Fruit fly (Drosophila melanogaster) whole organism, wandering third instar larva: ENCODE results near the gene ro.
A peak's percentile ranks its signal among the peaks of the same experiment; 100 is the strongest.

Experiments used
- Abd-B ChIP-seq: fragments of >200 bp; optimal IDR thresholded peaks from 2 replicates; lab custom pipeline; 2017; ENCODE audit warnings: missing biosample characterization, missing genetic modification characterization
- CG32264 ChIP-seq: fragments of 200-800 bp; sonication (Bioruptor generic); optimal IDR thresholded peaks from 2 replicates; lab custom pipeline; 2016; ENCODE audit warnings: missing biosample characterization, missing genetic modification characterization
- CG9705 ChIP-seq: fragments of 200-800 bp; sonication (Bioruptor generic); optimal IDR thresholded peaks from 2 replicates; lab custom pipeline; 2018; ENCODE audit warnings: missing biosample characterization, mild to moderate bottlenecking, missing genetic modification characterization
- CrebA ChIP-seq: fragments of 200-800 bp; sonication (Bioruptor generic); optimal IDR thresholded peaks from 2 replicates; lab custom pipeline; 2016; ENCODE audit warnings: missing biosample characterization, mild to moderate bottlenecking, missing genetic modification characterization, borderline replicate concordance
- Dfd ChIP-seq: fragments of >200 bp; optimal IDR thresholded peaks from 2 replicates; lab custom pipeline; 2017; ENCODE audit warnings: missing biosample characterization, missing genetic modification characterization
- Dif ChIP-seq: fragments of 200-275, 200-300 bp; sonication (Bioruptor generic); optimal IDR thresholded peaks from 2 replicates; lab custom pipeline; 2018; ENCODE audit warnings: missing biosample characterization, missing genetic modification characterization; ENCODE audit not compliant: partially characterized antibody
- GATAd ChIP-seq: sonication (Bioruptor generic); optimal IDR thresholded peaks from 2 replicates; lab custom pipeline; 2016; ENCODE audit warnings: missing biosample characterization, missing genetic modification characterization
- HLH106 ChIP-seq: fragments of 200-800 bp; optimal IDR thresholded peaks from 3 replicates; lab custom pipeline; 2019; ENCODE audit warnings: missing biosample characterization, mild to moderate bottlenecking, missing genetic modification characterization, moderate library complexity
- Hnf4 ChIP-seq: fragments of 200-800 bp; sonication (Bioruptor generic); optimal IDR thresholded peaks from 2 replicates; lab custom pipeline; 2016; ENCODE audit warnings: missing biosample characterization, mild to moderate bottlenecking, missing genetic modification characterization
- Hr78 ChIP-seq: fragments of >200 bp; optimal IDR thresholded peaks from 2 replicates; lab custom pipeline; 2017; ENCODE audit warnings: missing biosample characterization, missing genetic modification characterization
- Hr83 ChIP-seq: fragments of 200-300 bp; sonication (Bioruptor generic); optimal IDR thresholded peaks from 2 replicates; lab custom pipeline; 2016; ENCODE audit warnings: missing biosample characterization, mild to moderate bottlenecking, missing genetic modification characterization, moderate library complexity; ENCODE audit not compliant: poor library complexity, severe bottlenecking
- Mio ChIP-seq: sonication (Bioruptor generic); optimal IDR thresholded peaks from 2 replicates; lab custom pipeline; 2016; ENCODE audit warnings: missing biosample characterization, missing genetic modification characterization
- Myc ChIP-seq: fragments of >200 bp; optimal IDR thresholded peaks from 2 replicates; lab custom pipeline; 2017
- N ChIP-seq: fragments of >200 bp; optimal IDR thresholded peaks from 2 replicates; lab custom pipeline; 2018; ENCODE audit warnings: missing biosample characterization, missing external identifiers, missing genetic modification characterization
- OdsH ChIP-seq: fragments of 200-800 bp; sonication (Bioruptor generic); optimal IDR thresholded peaks from 2 replicates; lab custom pipeline; 2016; ENCODE audit warnings: missing biosample characterization, mild to moderate bottlenecking, missing genetic modification characterization
- Rel ChIP-seq, 2 experiments: fragments of 200-800 bp; sonication (Bioruptor generic) in 1 of 2; optimal IDR thresholded peaks; 2 replicates in 1 of 2; 3 replicates in 1 of 2; lab custom pipeline; 2016 to 2019; ENCODE audit warnings: mild to moderate bottlenecking in 2 of 2, missing biosample characterization in 2 of 2, missing genetic modification characterization in 2 of 2, moderate library complexity in 1 of 2
- Sp1 ChIP-seq: fragments of 200-800 bp; sonication (Bioruptor generic); optimal IDR thresholded peaks from 3 replicates; lab custom pipeline; 2019; ENCODE audit warnings: missing biosample characterization, mild to moderate bottlenecking, missing genetic modification characterization, moderate library complexity
- Vsx2 ChIP-seq: fragments of 200-300, 225-300 bp; sonication (Bioruptor generic); optimal IDR thresholded peaks from 2 replicates; lab custom pipeline; 2018; ENCODE audit warnings: missing biosample characterization, missing genetic modification characterization; ENCODE audit not compliant: partially characterized antibody
- br ChIP-seq: fragments of 200-800 bp; sonication (Bioruptor generic); optimal IDR thresholded peaks from 2 replicates; lab custom pipeline; 2016; ENCODE audit warnings: missing biosample characterization, missing genetic modification characterization
- brk ChIP-seq: fragments of 200-800 bp; sonication (Bioruptor generic); optimal IDR thresholded peaks from 2 replicates; lab custom pipeline; 2016; ENCODE audit warnings: missing biosample characterization, mild to moderate bottlenecking, missing genetic modification characterization
- dl ChIP-seq, 2 experiments: fragments of 175-275, 200-275 bp in 1 of 2; fragments of 200-275 bp in 1 of 2; sonication (Bioruptor generic); optimal IDR thresholded peaks; lab custom pipeline; 2018; ENCODE audit warnings: mild to moderate bottlenecking in 2 of 2, missing biosample characterization in 2 of 2, missing genetic modification characterization in 2 of 2, moderate library complexity in 2 of 2; ENCODE audit not compliant: partially characterized antibody in 2 of 2, insufficient read depth in 1 of 2
- dmrt93B ChIP-seq: fragments of 200-800 bp; sonication (Bioruptor generic); optimal IDR thresholded peaks from 2 replicates; lab custom pipeline; 2018; ENCODE audit warnings: missing biosample characterization, mild to moderate bottlenecking, missing genetic modification characterization
- dsf ChIP-seq: sonication (Bioruptor generic); optimal IDR thresholded peaks from 2 replicates; lab custom pipeline; 2016; ENCODE audit warnings: missing biosample characterization, missing genetic modification characterization, borderline replicate concordance
- ey ChIP-seq: fragments of 200-800 bp; sonication (Bioruptor generic); optimal IDR thresholded peaks from 2 replicates; lab custom pipeline; 2016; ENCODE audit warnings: missing biosample characterization, missing genetic modification characterization
- foxo ChIP-seq, 2 experiments: fragments of 200-800 bp; sonication (Bioruptor generic); optimal IDR thresholded peaks; 2 replicates in 1 of 2; 3 replicates in 1 of 2; lab custom pipeline; 2016 to 2017; ENCODE audit warnings: missing biosample characterization in 2 of 2, missing genetic modification characterization in 2 of 2
- fru ChIP-seq: fragments of 200-800 bp; sonication (Bioruptor generic); optimal IDR thresholded peaks from 3 replicates; lab custom pipeline; 2016; ENCODE audit warnings: missing biosample characterization, mild to moderate bottlenecking, missing genetic modification characterization
- h ChIP-seq: fragments of 200-800 bp; sonication (Bioruptor generic); optimal IDR thresholded peaks from 3 replicates; lab custom pipeline; 2016; ENCODE audit warnings: missing biosample characterization, mild to moderate bottlenecking, missing genetic modification characterization
- lola ChIP-seq: fragments of >200 bp; optimal IDR thresholded peaks from 2 replicates; lab custom pipeline; 2017; ENCODE audit warnings: missing biosample characterization, missing genetic modification characterization
- pan ChIP-seq: fragments of >200 bp; optimal IDR thresholded peaks from 2 replicates; lab custom pipeline; 2017
- psq ChIP-seq: fragments of 200-800 bp; sonication (Bioruptor generic); optimal IDR thresholded peaks from 3 replicates; lab custom pipeline; 2017; ENCODE audit warnings: missing biosample characterization, mild to moderate bottlenecking, missing genetic modification characterization, moderate library complexity
- rgr ChIP-seq: fragments of 200-800 bp; sonication (Bioruptor generic); optimal IDR thresholded peaks from 3 replicates; lab custom pipeline; 2016; ENCODE audit warnings: missing biosample characterization, mild to moderate bottlenecking, missing genetic modification characterization
- sage ChIP-seq: fragments of 200-800 bp; sonication (Bioruptor generic); optimal IDR thresholded peaks from 2 replicates; lab custom pipeline; 2016; ENCODE audit warnings: missing biosample characterization, mild to moderate bottlenecking, missing genetic modification characterization
- sv ChIP-seq: fragments of 200-800 bp; sonication (Bioruptor generic); optimal IDR thresholded peaks from 3 replicates; lab custom pipeline; 2016; ENCODE audit warnings: missing biosample characterization, missing genetic modification characterization
- tai ChIP-seq: sonication (Bioruptor generic); optimal IDR thresholded peaks from 2 replicates; lab custom pipeline; 2016; ENCODE audit warnings: missing biosample characterization, missing genetic modification characterization
- woc ChIP-seq: sonication (Bioruptor generic); optimal IDR thresholded peaks from 2 replicates; lab custom pipeline; 2016; ENCODE audit warnings: missing biosample characterization, mild to moderate bottlenecking, missing genetic modification characterization

ro gene

DNA sequence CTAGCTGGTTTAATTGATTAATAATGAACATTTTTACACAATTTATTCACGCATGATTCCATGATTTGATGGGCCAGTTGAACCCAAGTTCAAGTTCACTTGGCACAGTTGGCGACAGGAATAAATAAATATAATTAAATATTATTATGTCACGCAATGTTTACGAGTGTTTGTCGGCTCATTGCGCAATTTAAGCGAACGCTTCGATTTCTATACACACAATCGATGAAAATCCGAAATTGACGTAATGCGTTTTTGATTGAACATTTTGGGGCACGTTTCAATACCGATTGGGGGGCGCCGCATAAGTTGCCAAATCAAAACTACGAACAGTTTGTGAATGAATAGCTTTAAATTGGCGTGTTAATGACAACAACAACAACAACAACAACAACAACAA, 16.3 kb upstream of the ro start:
- TF ChIP-seq ey (GFP tag; lab: Kevin White, UChicago) = no peak
- TF ChIP-seq br (GFP tag; lab: Kevin White, UChicago) = no peak
- no peak for TF ChIP-seq sage
- no peak for TF ChIP-seq Rel (GFP tag; optimal IDR thresholded peaks at IDR 0.05; lab: Kevin White, UChicago)
- no peak for TF ChIP-seq Rel (tag; optimal IDR thresholded peaks at IDR 0.05; lab: Kevin White, UChicago)
- no peak for TF ChIP-seq Dfd (GFP tag; lab: Kevin White, UChicago)
- TF ChIP-seq Mio = no peak
- TF ChIP-seq tai = no peak
- no peak for TF ChIP-seq CrebA (GFP tag; lab: Kevin White, UChicago)
- no peak for TF ChIP-seq h (GFP tag; lab: Kevin White, UChicago)
- TF ChIP-seq dsf = no peak
- no peak for TF ChIP-seq Myc (lab: Kevin White, UChicago)
- TF ChIP-seq dl (GFP tag; optimal IDR thresholded peaks at IDR 0.05; lab: Kevin White, UChicago; ENCODE audit: insufficient read depth in 1 of 2, partially characterized antibody in 2 of 2) = no peak
- TF ChIP-seq brk (GFP tag; lab: Kevin White, UChicago) = no peak
- no peak for TF ChIP-seq Hr78
- no peak for TF ChIP-seq sv (GFP tag; lab: Kevin White, UChicago)
- no peak for TF ChIP-seq CG32264 (GFP tag; lab: Kevin White, UChicago)
- TF ChIP-seq pan (lab: Kevin White, UChicago) = no peak
- no peak for TF ChIP-seq woc
- TF ChIP-seq Hr83 (GFP tag; lab: Kevin White, UChicago) = no peak
- TF ChIP-seq, all 38 proteins: peak for 0

DNA sequence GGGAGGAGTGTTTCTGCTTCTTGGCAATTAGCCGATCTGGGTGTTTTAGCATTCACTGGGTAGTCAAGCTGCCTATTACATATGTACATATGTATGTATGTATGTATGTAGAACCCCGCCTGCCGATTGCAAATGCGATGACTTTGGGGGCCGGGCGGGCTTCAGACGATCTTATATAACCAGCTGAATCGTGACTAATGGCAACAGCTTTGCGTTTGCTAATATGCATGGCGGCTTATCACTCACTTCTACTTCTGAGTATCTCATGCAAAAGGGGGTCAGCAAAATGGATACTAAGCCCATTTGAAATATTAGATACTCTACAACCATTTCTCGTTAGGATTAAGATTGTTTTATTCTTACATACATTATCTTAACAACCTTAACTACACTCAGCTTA, 15.3 kb upstream of the ro start:
- TF ChIP-seq lola (GFP tag; lab: Kevin White, UChicago) (no peak), brk (GFP tag; lab: Kevin White, UChicago) (no peak)
- TF ChIP-seq, all 38 proteins: peak for 0

DNA sequence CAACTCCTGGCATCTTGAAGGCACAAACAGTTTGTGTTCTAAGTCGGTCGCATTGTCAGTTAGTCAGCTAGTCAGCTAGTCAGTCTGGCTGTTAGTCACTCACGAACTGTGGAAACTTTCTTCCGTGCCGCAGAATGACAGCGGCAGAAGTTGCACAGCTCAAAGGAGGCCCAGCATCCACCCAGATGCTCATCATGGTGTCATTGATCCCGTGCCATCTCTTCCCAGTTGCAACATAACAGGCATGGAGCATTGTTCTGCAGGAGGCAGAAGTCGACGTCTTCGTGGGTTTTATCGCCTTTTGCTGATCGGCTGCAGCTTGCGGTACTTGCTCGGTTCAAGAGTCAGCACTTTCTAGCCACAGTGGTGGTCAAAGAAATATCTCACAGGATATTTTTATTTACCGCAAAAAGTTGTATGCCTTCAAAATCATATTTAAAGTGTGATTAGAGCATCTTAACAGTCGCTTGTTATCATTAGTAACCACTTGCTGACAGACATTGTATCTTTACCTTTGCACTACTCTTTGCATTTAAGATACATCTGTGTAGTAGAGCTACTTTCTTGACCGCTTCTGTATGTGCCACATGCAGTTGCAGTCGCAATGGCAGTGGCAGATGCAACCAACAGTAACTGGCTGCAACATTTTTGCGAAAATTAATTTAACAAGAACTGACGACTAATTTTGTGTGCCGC, 12.8 kb upstream of the ro start:
- TF ChIP-seq Hr78 (no peak), h (GFP tag; lab: Kevin White, UChicago) (no peak), Hnf4 (GFP tag; lab: Kevin White, UChicago) (no peak), Dfd (GFP tag; lab: Kevin White, UChicago) (no peak), sv (GFP tag; lab: Kevin White, UChicago) (no peak), foxo (GFP tag; optimal IDR thresholded peaks at IDR 0.05; lab: Kevin White, UChicago) (peak in 1 of 2 experiments; percentile 47), HLH106 (tag; lab: Kevin White, UChicago) (peak; percentile 13), Dif (GFP tag; lab: Kevin White, UChicago) (no peak), Rel (GFP tag; optimal IDR thresholded peaks at IDR 0.05; lab: Kevin White, UChicago) (no peak), Rel (tag; optimal IDR thresholded peaks at IDR 0.05; lab: Kevin White, UChicago) (no peak), dsf (no peak), Vsx2 (GFP tag; lab: Kevin White, UChicago) (no peak), rgr (GFP tag; lab: Kevin White, UChicago) (peak; percentile 29), OdsH (GFP tag; lab: Kevin White, UChicago) (peak; percentile 36), woc (peak; percentile 22), N (no peak), fru (peak; percentile 41), br (GFP tag; lab: Kevin White, UChicago) (peak; percentile 29), CG32264 (GFP tag; lab: Kevin White, UChicago) (no peak), Myc (lab: Kevin White, UChicago) (no peak), Sp1 (peak; percentile 10), tai (no peak), dmrt93B (no peak), GATAd (GFP tag; lab: Kevin White, UChicago) (no peak), ey (GFP tag; lab: Kevin White, UChicago) (peak; percentile 43), Hr83 (GFP tag; lab: Kevin White, UChicago) (no peak), dl (GFP tag; optimal IDR thresholded peaks at IDR 0.05; lab: Kevin White, UChicago; ENCODE audit: insufficient read depth in 1 of 2, partially characterized antibody in 2 of 2) (no peak), CG9705 (GFP tag; lab: Kevin White, UChicago) (no peak), psq (peak; percentile 34), Abd-B (GFP tag; lab: Kevin White, UChicago) (no peak)
